Fruit fly (Drosophila melanogaster) whole organism, prepupa: Measurements from ENCODE around the gene HHEX.

Source experiments
- Blimp-1 ChIP-seq: fragments of 200-800 bp; sonication (Bioruptor generic); optimal IDR thresholded peaks from 3 replicates; lab custom pipeline; 2017; ENCODE audit warnings: missing biosample characterization, missing genetic modification characterization, mild to moderate bottlenecking, moderate library complexity, missing genetic modification reagents
- CG10631 ChIP-seq: fragments of 200-800 bp; sonication (Bioruptor generic); optimal IDR thresholded peaks from 2 replicates; lab custom pipeline; 2016; ENCODE audit warnings: missing biosample characterization, missing genetic modification characterization
- CG10669 ChIP-seq: fragments of 200-800 bp; sonication (Bioruptor generic); optimal IDR thresholded peaks from 3 replicates; lab custom pipeline; 2018; ENCODE audit warnings: missing biosample characterization, mild to moderate bottlenecking, missing genetic modification characterization, moderate library complexity
- CG11294 ChIP-seq: fragments of 200-800 bp; sonication (Bioruptor generic); IDR thresholded peaks from 2 replicates; pipeline ENCODE4 v1.3.6; 2022; ENCODE audit warnings: missing biosample characterization, missing genetic modification characterization
- CG15336 ChIP-seq: fragments of 200-800 bp; sonication (Bioruptor generic); IDR thresholded peaks from 2 replicates; pipeline ENCODE4 v1.3.6; 2022; ENCODE audit warnings: missing biosample characterization, missing genetic modification characterization
- CG1621 ChIP-seq: fragments of 200-800 bp; sonication (Bioruptor generic); optimal IDR thresholded peaks from 3 replicates; lab custom pipeline; 2018; ENCODE audit warnings: missing biosample characterization, mild to moderate bottlenecking, missing genetic modification characterization
- CG16779 ChIP-seq: fragments of 200-800 bp; sonication (Bioruptor generic); optimal IDR thresholded peaks from 3 replicates; lab custom pipeline; 2017; ENCODE audit warnings: missing biosample characterization, mild to moderate bottlenecking, missing genetic modification characterization
- CG3032 ChIP-seq: fragments of 200-800 bp; optimal IDR thresholded peaks from 2 replicates; lab custom pipeline; 2019; ENCODE audit warnings: missing biosample characterization, mild to moderate bottlenecking, missing genetic modification characterization, moderate library complexity
- CG31627 ChIP-seq: fragments of 200-800 bp; sonication (Bioruptor generic); optimal IDR thresholded peaks from 3 replicates; lab custom pipeline; 2016; ENCODE audit warnings: missing biosample characterization, missing genetic modification characterization
- CG32006 ChIP-seq: fragments of 200-800 bp; sonication (Bioruptor generic); optimal IDR thresholded peaks from 3 replicates; lab custom pipeline; 2017; ENCODE audit warnings: missing biosample characterization, mild to moderate bottlenecking, missing genetic modification characterization
- CG34406 ChIP-seq: fragments of 200-800 bp; sonication (Bioruptor generic); optimal IDR thresholded peaks from 3 replicates; lab custom pipeline; 2016; ENCODE audit warnings: missing biosample characterization, missing genetic modification characterization
- CG3919 ChIP-seq: fragments of 200-800 bp; sonication (Bioruptor generic); optimal IDR thresholded peaks from 3 replicates; lab custom pipeline; 2016; ENCODE audit warnings: missing biosample characterization, missing genetic modification characterization
- CG4318 ChIP-seq: fragments of 200-800 bp; sonication (Bioruptor generic); optimal IDR thresholded peaks from 3 replicates; lab custom pipeline; 2017; ENCODE audit warnings: missing biosample characterization, mild to moderate bottlenecking, missing genetic modification characterization
- CG6163 ChIP-seq: fragments of 200-800 bp; sonication (Bioruptor generic); IDR thresholded peaks from 3 replicates; pipeline ENCODE4 v1.3.6; 2022; ENCODE audit warnings: missing biosample characterization, missing genetic modification characterization
- CG6276 ChIP-seq: fragments of 200-800 bp; sonication (Bioruptor generic); optimal IDR thresholded peaks from 2 replicates; lab custom pipeline; 2017; ENCODE audit warnings: missing biosample characterization, mild to moderate bottlenecking, missing genetic modification characterization
- CG6792 ChIP-seq: fragments of 200-800 bp; sonication (Bioruptor generic); optimal IDR thresholded peaks from 3 replicates; lab custom pipeline; 2016; ENCODE audit warnings: missing biosample characterization, missing genetic modification characterization
- CG6808 ChIP-seq: fragments of 200-800 bp; sonication (Bioruptor generic); optimal IDR thresholded peaks from 3 replicates; lab custom pipeline; 2017; ENCODE audit warnings: missing biosample characterization, missing genetic modification characterization, mild to moderate bottlenecking, moderate library complexity, missing genetic modification reagents
- CG6854 ChIP-seq: fragments of 200-800 bp; sonication (Bioruptor generic); optimal IDR thresholded peaks from 2 replicates; lab custom pipeline; 2017; ENCODE audit warnings: missing biosample characterization, mild to moderate bottlenecking, missing genetic modification characterization
- CG7368 ChIP-seq: fragments of 200-800 bp; sonication (Bioruptor generic); optimal IDR thresholded peaks from 3 replicates; lab custom pipeline; 2016; ENCODE audit warnings: missing biosample characterization, missing genetic modification characterization
- CG8119 ChIP-seq: fragments of 200-800 bp; sonication (Bioruptor generic); IDR thresholded peaks from 3 replicates; pipeline ENCODE4 v1.3.6; 2022; ENCODE audit warnings: missing biosample characterization, missing genetic modification characterization
- CG9139 ChIP-seq: fragments of 200-800 bp; sonication (Bioruptor generic); optimal IDR thresholded peaks from 3 replicates; lab custom pipeline; 2017; ENCODE audit warnings: missing biosample characterization, mild to moderate bottlenecking, missing genetic modification characterization
- Eip75B ChIP-seq: fragments of 200-800 bp; sonication (Bioruptor generic); optimal IDR thresholded peaks from 3 replicates; lab custom pipeline; 2016; ENCODE audit warnings: missing biosample characterization, missing genetic modification characterization
- Eip93F ChIP-seq: fragments of 200-800 bp; sonication (Bioruptor generic); optimal IDR thresholded peaks from 2 replicates; lab custom pipeline; 2016; ENCODE audit warnings: missing biosample characterization, mild to moderate bottlenecking, missing genetic modification characterization
- Ets21C ChIP-seq: fragments of 200-800 bp; sonication (Bioruptor generic); optimal IDR thresholded peaks from 3 replicates; lab custom pipeline; 2016; ENCODE audit warnings: missing biosample characterization, missing genetic modification characterization
- Ets96B ChIP-seq: fragments of 200-800 bp; optimal IDR thresholded peaks from 2 replicates; lab custom pipeline; 2019; ENCODE audit warnings: missing biosample characterization, mild to moderate bottlenecking, missing genetic modification characterization, moderate library complexity
- Hr38 ChIP-seq: sonication (Bioruptor generic); optimal IDR thresholded peaks from 2 replicates; lab custom pipeline; 2016; ENCODE audit warnings: missing biosample characterization, missing genetic modification characterization
- Hr39 ChIP-seq: fragments of 200-800 bp; sonication (Bioruptor generic); optimal IDR thresholded peaks from 2 replicates; lab custom pipeline; 2016; ENCODE audit warnings: missing biosample characterization, missing genetic modification characterization
- Hr4 ChIP-seq: fragments of 200-800 bp; sonication (Bioruptor generic); optimal IDR thresholded peaks from 3 replicates; lab custom pipeline; 2016; ENCODE audit warnings: missing biosample characterization, missing genetic modification characterization
- Lpt ChIP-seq: fragments of 200-800 bp; sonication (Bioruptor generic); optimal IDR thresholded peaks from 3 replicates; lab custom pipeline; 2016; ENCODE audit warnings: missing biosample characterization, missing genetic modification characterization
- Met ChIP-seq: fragments of 200-800 bp; sonication (Bioruptor generic); optimal IDR thresholded peaks from 3 replicates; lab custom pipeline; 2016; ENCODE audit warnings: missing biosample characterization, missing genetic modification characterization
- OdsH ChIP-seq: fragments of 200-800 bp; sonication (Bioruptor generic); optimal IDR thresholded peaks from 3 replicates; lab custom pipeline; 2016; ENCODE audit warnings: missing biosample characterization, missing genetic modification characterization
- Smox ChIP-seq: fragments of 200-800 bp; sonication (Bioruptor generic); optimal IDR thresholded peaks from 3 replicates; lab custom pipeline; 2016; ENCODE audit warnings: missing biosample characterization, missing genetic modification characterization
- Sox102F ChIP-seq: fragments of 200-800 bp; sonication (Bioruptor generic); optimal IDR thresholded peaks from 2 replicates; lab custom pipeline; 2016; ENCODE audit warnings: missing biosample characterization, mild to moderate bottlenecking, missing genetic modification characterization
- Sox15 ChIP-seq: fragments of 200-800 bp; sonication (Bioruptor generic); optimal IDR thresholded peaks from 3 replicates; lab custom pipeline; 2016; ENCODE audit warnings: missing biosample characterization, missing genetic modification characterization
- achi ChIP-seq: fragments of 200-800 bp; sonication (Bioruptor generic); optimal IDR thresholded peaks from 3 replicates; lab custom pipeline; 2016; ENCODE audit warnings: missing biosample characterization, missing genetic modification characterization
- acj6 ChIP-seq: fragments of 200-800 bp; sonication (Bioruptor generic); optimal IDR thresholded peaks from 3 replicates; lab custom pipeline; 2016; ENCODE audit warnings: missing biosample characterization, missing genetic modification characterization
- cyc ChIP-seq: fragments of 200-800 bp; sonication (Bioruptor generic); optimal IDR thresholded peaks from 3 replicates; lab custom pipeline; 2016; ENCODE audit warnings: missing biosample characterization, missing genetic modification characterization
- dac ChIP-seq: fragments of 200-800 bp; sonication (Bioruptor generic); optimal IDR thresholded peaks from 2 replicates; lab custom pipeline; 2017; ENCODE audit warnings: missing biosample characterization, mild to moderate bottlenecking, missing genetic modification characterization
- dsx ChIP-seq: fragments of 200-800 bp; optimal IDR thresholded peaks from 3 replicates; lab custom pipeline; 2019; ENCODE audit warnings: missing biosample characterization, mild to moderate bottlenecking, missing genetic modification characterization, moderate library complexity; ENCODE audit not compliant: poor library complexity, severe bottlenecking
- eg ChIP-seq: fragments of 200-800 bp; sonication (Bioruptor generic); IDR thresholded peaks from 3 replicates; pipeline ENCODE4 v1.3.6; 2022; ENCODE audit warnings: missing biosample characterization, missing genetic modification characterization
- esn ChIP-seq: fragments of 200-800 bp; sonication (Bioruptor generic); optimal IDR thresholded peaks from 2 replicates; lab custom pipeline; 2016; ENCODE audit warnings: missing biosample characterization, mild to moderate bottlenecking, missing genetic modification characterization, moderate library complexity
- fd59A ChIP-seq: fragments of 200-800 bp; sonication (Bioruptor generic); optimal IDR thresholded peaks from 2 replicates; lab custom pipeline; 2017; ENCODE audit warnings: missing biosample characterization, mild to moderate bottlenecking, missing genetic modification characterization, missing genetic modification reagents
- fd85E ChIP-seq: fragments of 200-800 bp; sonication (Bioruptor generic); optimal IDR thresholded peaks from 3 replicates; lab custom pipeline; 2016; ENCODE audit warnings: missing biosample characterization, missing genetic modification characterization
- fkh ChIP-seq: fragments of 200-800 bp; sonication (Bioruptor generic); optimal IDR thresholded peaks from 3 replicates; lab custom pipeline; 2017; ENCODE audit warnings: missing biosample characterization, mild to moderate bottlenecking, missing genetic modification characterization, moderate library complexity
- lz ChIP-seq: fragments of 200-800 bp; sonication (Bioruptor generic); optimal IDR thresholded peaks from 3 replicates; lab custom pipeline; 2016; ENCODE audit warnings: missing biosample characterization, missing genetic modification characterization
- net ChIP-seq: fragments of 200-800 bp; sonication (Bioruptor generic); optimal IDR thresholded peaks from 3 replicates; lab custom pipeline; 2016; ENCODE audit warnings: missing biosample characterization, missing genetic modification characterization
- pdm3 ChIP-seq: fragments of 200-800 bp; sonication (Bioruptor generic); optimal IDR thresholded peaks from 3 replicates; lab custom pipeline; 2016; ENCODE audit warnings: missing biosample characterization, missing genetic modification characterization
- salr ChIP-seq, 2 experiments: fragments of 200-800 bp; sonication (Bioruptor generic); optimal IDR thresholded peaks; 3 replicates each; lab custom pipeline; 2016 to 2018; ENCODE audit warnings: missing biosample characterization in 2 of 2, missing genetic modification characterization in 2 of 2, mild to moderate bottlenecking in 1 of 2
- spab ChIP-seq: fragments of 200-800 bp; sonication (Bioruptor generic); optimal IDR thresholded peaks from 2 replicates; lab custom pipeline; 2017; ENCODE audit warnings: missing biosample characterization, mild to moderate bottlenecking, missing genetic modification characterization, missing genetic modification reagents
- svp ChIP-seq: fragments of 200-800 bp; sonication (Bioruptor generic); peaks from one replicate; lab custom pipeline; 2016; ENCODE audit warnings: missing biosample characterization, missing genetic modification characterization
- topi ChIP-seq: fragments of 200-800 bp; sonication (Bioruptor generic); optimal IDR thresholded peaks from 3 replicates; lab custom pipeline; 2016; ENCODE audit warnings: missing biosample characterization, missing genetic modification characterization
- vri ChIP-seq: fragments of 200-800 bp; sonication (Bioruptor generic); optimal IDR thresholded peaks from 3 replicates; lab custom pipeline; 2016; ENCODE audit warnings: missing biosample characterization, mild to moderate bottlenecking, missing genetic modification characterization

Gene HHEX

DNA sequence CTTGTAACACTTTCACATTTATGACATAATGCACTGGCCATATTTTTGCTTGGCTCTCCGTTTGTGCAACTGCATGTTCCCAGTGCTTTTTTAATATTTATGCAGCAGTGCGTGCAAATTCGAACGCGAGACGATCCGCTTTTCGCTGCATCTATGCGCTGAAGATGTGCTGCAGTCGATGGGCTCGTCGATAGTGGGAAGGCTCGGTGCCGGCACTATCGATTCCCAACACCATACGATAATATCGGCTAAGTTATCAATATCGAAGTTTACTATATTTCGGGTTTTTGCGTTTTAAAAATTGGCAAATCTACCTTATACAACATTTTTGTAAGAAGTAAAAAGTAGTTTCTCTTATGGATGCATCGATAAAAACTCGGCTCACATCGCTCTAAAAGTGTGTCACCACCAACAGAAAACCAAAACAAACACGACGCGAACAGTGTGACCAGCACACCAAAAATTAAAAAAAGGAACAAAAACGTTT is 16.9 kb upstream of the HHEX start, which contains the start of gene RhoGAP93B:
RhoGAP93B (minus strand) TSS at position 197 of the 487 bp plus-strand sequence.
- peak; percentile 87 for TF ChIP-seq CG3032 (tag; lab: Kevin White, UChicago)
- TF ChIP-seq cyc (GFP tag; lab: Kevin White, UChicago) = peak; percentile 77
- TF ChIP-seq dac (GFP tag; lab: Kevin White, UChicago) = peak; percentile 62
- peak; percentile 84 for TF ChIP-seq lz (GFP tag; lab: Kevin White, UChicago)
- TF ChIP-seq CG32006 (GFP tag; lab: Kevin White, UChicago) = peak; percentile 84
- TF ChIP-seq acj6 (GFP tag; lab: Kevin White, UChicago) = peak; percentile 68
- no peak for TF ChIP-seq Met (GFP tag; lab: Kevin White, UChicago)
- no peak for TF ChIP-seq Sox102F (GFP tag; lab: Kevin White, UChicago)
- TF ChIP-seq svp (GFP tag; lab: Kevin White, UChicago) = peak; percentile 92
- no peak for TF ChIP-seq Blimp-1 (GFP tag; lab: Kevin White, UChicago)
- TF ChIP-seq CG6792 (GFP tag; lab: Kevin White, UChicago) = peak; percentile 50
- peak; percentile 73 for TF ChIP-seq CG15336
- TF ChIP-seq Eip93F = no peak
- peak; percentile 90 for TF ChIP-seq Hr4 (GFP tag; lab: Kevin White, UChicago)
- peak; percentile 89 for TF ChIP-seq topi (GFP tag; lab: Kevin White, UChicago)
- no peak for TF ChIP-seq CG9139
- TF ChIP-seq CG11294 (GFP tag; lab: Robert Waterston, UW) = peak; percentile 58; the same call in 1 of the 2 replicates
- no peak for TF ChIP-seq CG6276 (GFP tag; lab: Kevin White, UChicago)
- TF ChIP-seq Lpt (GFP tag; lab: Kevin White, UChicago) = no peak
- peak; percentile 90 for TF ChIP-seq esn (GFP tag; lab: Kevin White, UChicago)
- TF ChIP-seq CG8119 (GFP tag; lab: Robert Waterston, UW) = peak; percentile 84
- TF ChIP-seq CG6163 (GFP tag; lab: Robert Waterston, UW) = peak; percentile 93
- peak; percentile 24 for TF ChIP-seq fd59A (GFP tag; lab: Kevin White, UChicago)
- peak; percentile 58 for TF ChIP-seq CG16779 (tag; lab: Kevin White, UChicago)
- no peak for TF ChIP-seq CG34406 (GFP tag; lab: Kevin White, UChicago)
- TF ChIP-seq Ets96B (tag; lab: Kevin White, UChicago) = peak; percentile 82
- peak; percentile 49 to 56 for TF ChIP-seq salr (GFP tag; optimal IDR thresholded peaks at IDR 0.05; lab: Kevin White, UChicago)
- TF ChIP-seq dsx = peak; percentile 69
- no peak for TF ChIP-seq Hr38 (GFP tag; lab: Kevin White, UChicago)
- peak; percentile 88 for TF ChIP-seq eg
- no peak for TF ChIP-seq Smox (GFP tag; lab: Kevin White, UChicago)
- TF ChIP-seq fkh (GFP tag; lab: Kevin White, UChicago) = peak; percentile 95
- TF ChIP-seq CG7368 (GFP tag; lab: Kevin White, UChicago) = peak; percentile 71
- TF ChIP-seq pdm3 (GFP tag; lab: Kevin White, UChicago) = no peak
- TF ChIP-seq CG4318 (GFP tag; lab: Kevin White, UChicago) = no peak
- TF ChIP-seq Ets21C (GFP tag; lab: Kevin White, UChicago) = peak; percentile 69
- TF ChIP-seq CG6808 = peak; percentile 78
- TF ChIP-seq OdsH (GFP tag; lab: Kevin White, UChicago) = peak; percentile 72
- peak; percentile 34 for TF ChIP-seq CG6854 (GFP tag; lab: Kevin White, UChicago)
- no peak for TF ChIP-seq vri
- TF ChIP-seq fd85E (GFP tag; lab: Kevin White, UChicago) = no peak
- TF ChIP-seq CG10631 (GFP tag; lab: Kevin White, UChicago) = peak; percentile 86
- peak; percentile 37 for TF ChIP-seq net (GFP tag; lab: Kevin White, UChicago)
- TF ChIP-seq CG10669 (GFP tag; lab: Kevin White, UChicago) = peak; percentile 70
- TF ChIP-seq CG1621 (tag; lab: Kevin White, UChicago) = peak; percentile 55
- peak; percentile 82 for TF ChIP-seq CG31627 (GFP tag; lab: Kevin White, UChicago)
- TF ChIP-seq Eip75B (GFP tag; lab: Kevin White, UChicago) = no peak
- TF ChIP-seq CG3919 (GFP tag; lab: Kevin White, UChicago) = peak; percentile 74
- TF ChIP-seq Hr39 (GFP tag; lab: Kevin White, UChicago) = peak; percentile 82
- TF ChIP-seq Sox15 (GFP tag; lab: Kevin White, UChicago) = peak; percentile 30
- no peak for TF ChIP-seq achi (GFP tag; lab: Kevin White, UChicago)
- no peak for TF ChIP-seq spab (GFP tag; lab: Kevin White, UChicago)
